Worm (Caenorhabditis elegans): ENCODE measurements around the gene kin-26.
A peak's percentile ranks its signal among the peaks of the same experiment; 100 is the strongest.

The kin-26 gene

DNA sequence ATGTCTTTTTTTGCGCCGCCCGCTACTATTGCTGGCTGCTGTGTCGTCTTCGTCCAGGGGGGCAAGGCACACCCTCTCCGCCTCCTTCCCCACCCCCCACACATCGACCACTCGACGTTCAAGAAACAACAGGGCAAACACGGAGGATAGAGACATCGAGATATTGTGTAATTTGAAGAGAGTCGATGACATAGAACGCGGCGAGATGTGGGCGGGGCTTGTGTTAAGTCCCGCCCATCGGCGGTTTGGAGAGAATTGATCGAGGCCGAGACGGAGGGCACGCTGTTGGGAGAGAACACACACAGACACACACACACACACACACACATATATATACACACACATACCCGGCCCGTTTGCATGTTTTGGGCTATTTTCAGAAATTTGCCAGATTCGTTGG, 32.1 kb downstream of the kin-26 start (continued):
- TF ChIP-seq nhr-23 (tag; optimal IDR thresholded peaks at IDR 0.05) (peak; percentile 49), ztf-11 (tag; optimal IDR thresholded peaks at IDR 0.05) (no peak), nhr-28 (tag; optimal IDR thresholded peaks at IDR 0.05) (no peak), nhr-77 (tag; optimal IDR thresholded peaks at IDR 0.05) (no peak), jun-1 (tag; optimal IDR thresholded peaks at IDR 0.05) (peak; percentile 53), ama-1 (optimal IDR thresholded peaks at IDR 0.05) (peak; percentile 47), nhr-11 (tag; optimal IDR thresholded peaks at IDR 0.05) (no peak), hmg-11 (tag; optimal IDR thresholded peaks at IDR 0.05) (peak; percentile 98), ZK546.5 (tag; optimal IDR thresholded peaks at IDR 0.05) (no peak)

DNA sequence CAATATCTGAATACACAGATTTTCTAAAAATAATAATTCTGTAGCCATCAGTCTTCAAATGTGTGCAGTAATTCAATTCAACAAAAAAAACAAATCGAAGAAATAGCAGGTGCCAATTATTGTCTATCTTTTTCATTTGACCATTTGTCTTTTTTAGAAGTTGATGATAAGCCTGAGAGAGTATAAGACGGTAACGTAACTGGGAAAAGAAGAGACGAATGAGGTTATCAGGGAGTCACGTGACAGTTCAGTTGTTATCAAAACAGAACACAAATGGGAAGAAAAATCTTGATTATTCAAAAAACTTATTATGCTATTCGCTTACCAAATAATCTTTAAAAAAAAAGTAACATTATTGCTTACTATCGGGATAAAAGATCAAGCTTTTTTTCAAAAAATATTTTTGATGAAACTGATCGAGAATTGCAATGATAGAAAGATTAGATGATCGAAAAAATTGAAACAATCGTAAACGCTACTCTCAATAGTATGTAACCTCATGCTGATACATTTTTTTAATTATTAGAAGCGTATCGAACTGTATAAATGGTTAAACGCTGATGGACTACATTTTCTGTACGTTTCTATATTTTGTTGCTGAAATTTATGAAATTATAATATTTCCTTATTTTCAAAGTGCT, 33.2 kb downstream of the kin-26 start:
- peak; percentile 67 for TF ChIP-seq pqm-1 (tag; optimal IDR thresholded peaks at IDR 0.05)
- TF ChIP-seq elt-2 (tag; optimal IDR thresholded peaks at IDR 0.05): peak; percentile 90
- TF ChIP-seq nhr-76 (tag; optimal IDR thresholded peaks at IDR 0.05): no peak

DNA sequence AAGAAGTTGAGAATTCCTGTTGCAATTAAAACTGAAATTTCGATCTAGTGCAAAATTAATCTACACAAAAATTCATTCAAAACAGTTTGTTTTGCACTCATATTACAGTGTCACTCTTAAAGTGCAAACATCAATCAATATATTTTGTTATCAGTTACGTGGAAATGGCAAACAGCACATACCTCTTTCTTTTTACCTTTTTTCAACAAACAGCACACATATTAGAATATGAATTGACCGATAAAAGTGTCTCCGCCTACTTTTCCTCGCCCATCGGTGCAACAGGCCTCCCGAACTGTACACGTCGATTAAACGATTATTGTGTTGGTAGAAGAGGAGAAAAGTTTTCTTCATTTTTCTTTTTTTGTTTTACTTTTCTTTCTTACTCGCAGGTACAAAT, 36.5 kb downstream of the kin-26 start:
- TF ChIP-seq pqm-1 (tag; optimal IDR thresholded peaks at IDR 0.05) (peak; percentile 90), elt-2 (tag; optimal IDR thresholded peaks at IDR 0.05) (peak; percentile 89), elt-1 (tag; optimal IDR thresholded peaks at IDR 0.05) (no peak), mdl-1 (tag; optimal IDR thresholded peaks at IDR 0.05) (no peak), ceh-28 (tag; optimal IDR thresholded peaks at IDR 0.05) (peak; percentile 45), fkh-10 (GFP tag; optimal IDR thresholded peaks at IDR 0.05) (no peak), pha-4 (tag; optimal IDR thresholded peaks at IDR 0.05) (peak; percentile 50)

DNA sequence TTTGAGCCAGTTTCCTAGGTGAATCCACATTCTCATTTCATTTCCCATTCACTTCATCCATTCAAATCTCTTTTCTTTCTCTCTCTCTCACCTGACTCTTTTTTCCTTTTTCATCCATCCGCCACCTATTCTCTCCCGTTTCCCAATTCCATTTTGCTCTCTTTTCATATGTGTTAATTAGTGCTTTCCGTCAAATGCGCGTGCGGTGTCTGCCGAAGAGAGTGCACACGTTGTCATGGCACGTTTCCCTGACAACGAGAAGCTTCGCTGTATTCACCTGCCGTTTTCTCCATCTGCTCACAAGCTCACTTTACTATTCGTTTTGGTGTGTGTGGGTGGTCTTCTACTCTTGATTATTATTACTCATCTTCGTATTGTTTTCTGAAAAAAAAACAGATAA, 37.8 kb downstream of the kin-26 start:
- TF ChIP-seq tbx-2 (tag; optimal IDR thresholded peaks at IDR 0.05) (no peak), ceh-16 (tag; optimal IDR thresholded peaks at IDR 0.05) (no peak), unc-39 (tag; optimal IDR thresholded peaks at IDR 0.05) (no peak), egl-5 (tag; optimal IDR thresholded peaks at IDR 0.05) (no peak), elt-1 (tag; optimal IDR thresholded peaks at IDR 0.05) (no peak), nhr-77 (tag; optimal IDR thresholded peaks at IDR 0.05) (no peak), egl-27 (tag; optimal IDR thresholded peaks at IDR 0.05) (no peak), fkh-2 (tag; optimal IDR thresholded peaks at IDR 0.05) (no peak), unc-62 (GFP tag; optimal IDR thresholded peaks at IDR 0.05) (no peak), zag-1 (tag; optimal IDR thresholded peaks at IDR 0.05) (no peak), elt-2 (tag; optimal IDR thresholded peaks at IDR 0.05) (no peak), nhr-11 (tag; optimal IDR thresholded peaks at IDR 0.05) (no peak), nhr-76 (tag; optimal IDR thresholded peaks at IDR 0.05) (no peak), snpc-4 (tag; optimal IDR thresholded peaks at IDR 0.05) (no peak), ZK546.5 (tag; optimal IDR thresholded peaks at IDR 0.05) (no peak), ceh-9 (tag; optimal IDR thresholded peaks at IDR 0.05) (no peak), mml-1 (tag; optimal IDR thresholded peaks at IDR 0.05) (no peak), hmg-11 (tag; optimal IDR thresholded peaks at IDR 0.05) (no peak), ztf-11 (tag; optimal IDR thresholded peaks at IDR 0.05) (no peak)

ce11 chrIV:7838426-7838825, 39.3 kb downstream of the kin-26 start, which contains the start of gene C06A6.7:
TSS of gene C06A6.7 (minus strand) at chrIV:7838526.
- TF ChIP-seq nfya-1 (tag; optimal IDR thresholded peaks at IDR 0.05; ENCODE audit: insufficient read depth): no peak
- no peak for TF ChIP-seq ama-1 (optimal IDR thresholded peaks at IDR 0.05)
- no peak for TF ChIP-seq lsy-12 (tag; optimal IDR thresholded peaks at IDR 0.05)
- no peak for TF ChIP-seq tbx-2 (tag; optimal IDR thresholded peaks at IDR 0.05)
- no peak for TF ChIP-seq ceh-9 (tag; optimal IDR thresholded peaks at IDR 0.05)
- no peak for TF ChIP-seq lin-39 (tag; optimal IDR thresholded peaks at IDR 0.05)
- no peak for TF ChIP-seq daf-12 (tag; optimal IDR thresholded peaks at IDR 0.05)
- no peak for TF ChIP-seq jun-1 (tag; optimal IDR thresholded peaks at IDR 0.05)
- TF ChIP-seq egl-5 (tag; optimal IDR thresholded peaks at IDR 0.05): no peak
- no peak for TF ChIP-seq ZK546.5 (tag; optimal IDR thresholded peaks at IDR 0.05)
- TF ChIP-seq ceh-16 (tag; optimal IDR thresholded peaks at IDR 0.05): no peak
- TF ChIP-seq snpc-4 (tag; optimal IDR thresholded peaks at IDR 0.05): no peak
- no peak for TF ChIP-seq aly-2 (tag; optimal IDR thresholded peaks at IDR 0.05)
- TF ChIP-seq egl-27 (tag; optimal IDR thresholded peaks at IDR 0.05): no peak
- TF ChIP-seq unc-62 (GFP tag; optimal IDR thresholded peaks at IDR 0.05): no peak
- TF ChIP-seq hmg-11 (tag; optimal IDR thresholded peaks at IDR 0.05): no peak
- TF ChIP-seq elt-3 (tag; optimal IDR thresholded peaks at IDR 0.05): no peak
- no peak for TF ChIP-seq nhr-76 (tag; optimal IDR thresholded peaks at IDR 0.05)
- TF ChIP-seq ztf-4 (tag; optimal IDR thresholded peaks at IDR 0.05): no peak
- TF ChIP-seq nhr-43 (tag; optimal IDR thresholded peaks at IDR 0.05; ENCODE audit: poor library complexity, severe bottlenecking): no peak

Data from whole organism, L3 larva.